Fruit fly (Drosophila melanogaster) whole organism, pupa: ENCODE data around the gene Cpr62Bb.

Experiments used
- D1 ChIP-seq: fragments of 200-800 bp; sonication (Bioruptor generic); optimal IDR thresholded peaks from 2 replicates; lab custom pipeline; 2018; ENCODE audit warnings: missing biosample characterization, mild to moderate bottlenecking, missing genetic modification characterization, moderate library complexity
- Pif1A ChIP-seq: fragments of 200-800 bp; sonication (Bioruptor generic); optimal IDR thresholded peaks from 3 replicates; lab custom pipeline; 2016; ENCODE audit warnings: missing biosample characterization, missing genetic modification characterization
- fd96Ca ChIP-seq: fragments of 200-800 bp; sonication (Bioruptor generic); IDR thresholded peaks from 3 replicates; pipeline ENCODE4 v1.3.6; 2022; ENCODE audit warnings: missing biosample characterization, missing genetic modification characterization
- gl ChIP-seq: fragments of 200-800 bp; sonication (Bioruptor generic); optimal IDR thresholded peaks from 2 replicates; lab custom pipeline; 2018; ENCODE audit warnings: missing biosample characterization, mild to moderate bottlenecking, missing genetic modification characterization

DNA sequence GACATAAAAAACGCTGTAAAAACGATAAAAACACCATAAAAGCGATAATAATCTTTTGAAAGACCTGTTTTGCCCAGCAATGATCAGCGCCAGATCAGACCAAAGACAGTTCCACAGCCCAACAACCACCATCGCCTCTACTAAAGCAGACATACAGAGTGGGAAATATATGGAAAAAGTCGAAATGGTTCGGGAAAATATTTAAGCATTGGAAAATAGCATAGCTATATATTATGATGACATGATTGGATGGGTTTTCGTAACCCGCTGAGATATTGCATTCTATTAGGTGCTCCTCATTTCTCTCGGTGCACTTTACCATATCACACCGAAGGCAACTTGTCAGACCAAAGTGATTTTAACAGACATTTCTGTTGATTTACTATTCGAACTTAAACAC lies 26.3 kb downstream of the Cpr62Bb start:
- TF ChIP-seq fd96Ca (GFP tag; lab: Robert Waterston, UW): peak; percentile 95
- no peak for TF ChIP-seq D1
- TF ChIP-seq Pif1A (GFP tag; lab: Kevin White, UChicago): no peak
- TF ChIP-seq gl (tag; lab: Kevin White, UChicago): peak; percentile 79
